Fruit fly (Drosophila melanogaster): Measurements from ENCODE around the gene Sfp33A3.

DNA sequence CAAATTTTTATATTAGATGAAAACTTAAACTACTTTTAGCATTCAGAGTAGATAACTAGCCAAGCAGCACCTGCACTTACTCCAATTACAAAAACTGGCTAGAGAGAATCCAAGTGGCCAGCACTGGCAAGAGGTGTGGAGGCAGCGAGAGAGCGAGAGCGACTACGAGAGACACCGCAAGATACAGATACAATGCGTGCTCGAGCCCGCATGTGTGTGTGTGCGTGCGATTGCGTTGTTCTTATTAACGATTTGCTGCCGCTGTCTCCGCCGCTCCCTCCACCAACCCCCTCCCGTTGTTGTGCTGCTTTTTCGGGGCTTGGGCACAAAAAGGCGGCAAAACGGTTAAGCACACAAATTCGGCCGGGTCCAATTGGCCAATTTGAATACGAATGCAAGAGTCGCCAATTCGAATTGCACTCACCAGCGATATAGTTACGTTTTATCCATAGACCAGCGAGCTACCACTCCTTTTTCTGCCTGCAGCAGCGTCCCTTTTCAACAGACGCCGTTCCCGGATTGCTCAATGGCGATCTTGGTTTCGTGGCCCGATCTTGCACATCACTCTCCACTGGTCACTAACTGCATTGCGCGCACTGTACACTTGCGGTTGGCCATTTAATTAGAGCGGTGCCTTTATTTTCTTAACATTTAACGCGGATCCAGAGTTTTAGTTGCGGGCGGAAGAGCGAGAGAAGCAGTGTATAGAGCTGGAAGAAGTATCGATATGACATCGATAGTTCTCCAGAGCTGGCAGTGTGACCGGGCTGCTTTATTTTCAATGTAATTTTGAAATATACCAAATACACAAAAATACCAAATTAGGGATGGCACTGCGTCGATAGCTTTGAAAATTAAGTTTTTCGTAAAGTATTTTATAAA, 30.8 kb upstream of the Sfp33A3 start, which contains the start of gene crol:
- TF ChIP-seq Dll (optimal IDR thresholded peaks at IDR 0.05) = peak; percentile 89
- no peak for TF ChIP-seq CG8478 (optimal IDR thresholded peaks at IDR 0.05)
- TF ChIP-seq pan (optimal IDR thresholded peaks at IDR 0.05) = no peak
- TF ChIP-seq psq (optimal IDR thresholded peaks at IDR 0.05) = no peak
